Worm (Caenorhabditis elegans) whole organism, late embryonic: Measurements from ENCODE around the gene rde-8.

Experiments used
- F13H6.1 ChIP-seq: sonication (generic microtip); optimal IDR thresholded peaks from 2 replicates; lab custom pipeline; 2016; ENCODE audit warnings: missing genetic modification characterization, missing compliant biosample characterization
- ceh-14 ChIP-seq: sonication (generic microtip); optimal IDR thresholded peaks from 2 replicates; lab custom pipeline; 2016; ENCODE audit warnings: missing genotype, missing genetic modification characterization, missing compliant biosample characterization
- lim-6 ChIP-seq: sonication (generic microtip); optimal IDR thresholded peaks from 2 replicates; lab custom pipeline; 2016; ENCODE audit warnings: missing genetic modification characterization, missing compliant biosample characterization
- nhr-11 ChIP-seq: fragments of 150-350 bp; optimal IDR thresholded peaks from 2 replicates; lab custom pipeline; 2014; ENCODE audit warnings: missing biosample characterization, missing genetic modification characterization
- pax-1 ChIP-seq: fragments of 150-350 bp; optimal IDR thresholded peaks from 2 replicates; lab custom pipeline; 2014; ENCODE audit warnings: missing biosample characterization, missing genetic modification characterization
- pha-4 ChIP-seq: fragments of 150-350 bp; optimal IDR thresholded peaks from 2 replicates; lab custom pipeline; 2018; ENCODE audit warnings: missing biosample characterization, missing genetic modification reagents, missing genetic modification characterization
- rnt-1 ChIP-seq: sonication (generic microtip); optimal IDR thresholded peaks from 2 replicates; lab custom pipeline; 2016; ENCODE audit warnings: missing genetic modification characterization, missing compliant biosample characterization
- sox-4 ChIP-seq: sonication (generic microtip); optimal IDR thresholded peaks from 2 replicates; lab custom pipeline; 2017; ENCODE audit warnings: mild to moderate bottlenecking, missing genetic modification characterization, inconsistent platforms, missing compliant biosample characterization

ce11 chrIV:7067446-7067845 is 35.6 kb downstream of the rde-8 start:
- TF ChIP-seq sox-4 (tag; lab: Kevin White, UChicago) (no peak), lim-6 (tag; lab: Kevin White, UChicago) (no peak), nhr-11 (no peak), rnt-1 (tag; lab: Kevin White, UChicago) (no peak), ceh-14 (tag; lab: Kevin White, UChicago) (no peak), pax-1 (no peak), F13H6.1 (no peak), pha-4 (no peak)
